Worm (Caenorhabditis elegans) whole organism, early embryonic: ENCODE results near the gene msp-78.

Experiments
- aly-1 ChIP-seq: sonication (generic microtip); optimal IDR thresholded peaks from 2 replicates; lab custom pipeline; 2016; ENCODE audit warnings: missing genetic modification characterization, missing compliant biosample characterization
- ama-1 ChIP-seq: fragments of 150-350 bp; optimal IDR thresholded peaks from 2 replicates; lab custom pipeline; 2014
- ceh-36 ChIP-seq: sonication (generic microtip); optimal IDR thresholded peaks from 2 replicates; lab custom pipeline; 2016; ENCODE audit warnings: missing genetic modification characterization, inconsistent platforms, missing compliant biosample characterization
- ets-7 ChIP-seq: sonication (generic microtip); optimal IDR thresholded peaks from 2 replicates; lab custom pipeline; 2016; ENCODE audit warnings: missing genotype, missing genetic modification characterization, missing compliant biosample characterization
- hmg-4 ChIP-seq: fragments of 200-800 bp; sonication (Bioruptor generic); optimal IDR thresholded peaks from 2 replicates; lab custom pipeline; 2018; ENCODE audit warnings: mild to moderate bottlenecking, missing genetic modification characterization, missing compliant biosample characterization
- hnd-1 ChIP-seq: sonication (generic microtip); optimal IDR thresholded peaks from 2 replicates; lab custom pipeline; 2016; ENCODE audit warnings: missing genetic modification characterization, missing compliant biosample characterization
- scrt-1 ChIP-seq: fragments of 200-800 bp; sonication (Bioruptor generic); IDR thresholded peaks from 2 replicates; pipeline ENCODE4 v1.3.6; 2022; ENCODE audit warnings: missing genetic modification characterization, missing compliant biosample characterization

ce11 chrIV:9784689-9785088 lies 14.8 kb downstream of the msp-78 start, which contains the start of gene sre-4:
- no peak for TF ChIP-seq aly-1 (tag; lab: Kevin White, UChicago)
- no peak for TF ChIP-seq scrt-1 (GFP tag; lab: Robert Waterston, UW)
- TF ChIP-seq ama-1 (lab: Kevin White, UChicago) = no peak
- no peak for TF ChIP-seq ceh-36 (tag; lab: Kevin White, UChicago)
- TF ChIP-seq ets-7 (tag; lab: Kevin White, UChicago) = no peak
- TF ChIP-seq hmg-4 (GFP tag; lab: Kevin White, UChicago) = no peak
- TF ChIP-seq hnd-1 (tag; lab: Kevin White, UChicago) = no peak
